Worm (Caenorhabditis elegans): Measurements from ENCODE around the gene ptp-1.
A peak's percentile ranks its signal among the peaks of the same experiment; 100 is the strongest.

Gene ptp-1

DNA sequence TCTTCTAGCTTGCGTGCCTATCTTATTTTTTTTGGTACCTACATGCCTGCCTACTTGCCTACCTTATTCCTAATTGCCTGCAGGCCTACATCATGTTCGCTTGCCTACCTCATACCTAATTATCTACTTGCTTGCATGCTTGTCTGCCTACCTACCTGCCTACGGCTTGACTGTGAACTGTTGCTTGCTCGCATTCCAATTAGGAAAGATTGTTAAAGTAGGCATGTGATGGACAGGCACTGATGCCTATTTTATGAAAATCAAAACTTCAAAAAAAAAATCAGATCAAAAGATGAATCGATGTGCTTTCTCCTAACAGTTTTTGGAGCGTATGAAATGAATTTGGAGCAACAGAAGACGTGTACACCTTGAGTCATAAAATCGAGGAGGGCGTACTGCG, 40.2 kb upstream of the ptp-1 start:
- TF ChIP-seq fkh-10 (GFP tag; optimal IDR thresholded peaks at IDR 0.05), result no peak
- no peak for TF ChIP-seq nhr-71 (tag; optimal IDR thresholded peaks at IDR 0.05)
- no peak for TF ChIP-seq sox-4 (tag; optimal IDR thresholded peaks at IDR 0.05)
- TF ChIP-seq efl-1 (optimal IDR thresholded peaks at IDR 0.05), result no peak
- peak in 1 of 2 experiments; percentile 69 for TF ChIP-seq efl-1 (GFP tag; optimal IDR thresholded peaks at IDR 0.05 in 1 of 2)
- TF ChIP-seq elt-2 (tag; optimal IDR thresholded peaks at IDR 0.05), result no peak

DNA sequence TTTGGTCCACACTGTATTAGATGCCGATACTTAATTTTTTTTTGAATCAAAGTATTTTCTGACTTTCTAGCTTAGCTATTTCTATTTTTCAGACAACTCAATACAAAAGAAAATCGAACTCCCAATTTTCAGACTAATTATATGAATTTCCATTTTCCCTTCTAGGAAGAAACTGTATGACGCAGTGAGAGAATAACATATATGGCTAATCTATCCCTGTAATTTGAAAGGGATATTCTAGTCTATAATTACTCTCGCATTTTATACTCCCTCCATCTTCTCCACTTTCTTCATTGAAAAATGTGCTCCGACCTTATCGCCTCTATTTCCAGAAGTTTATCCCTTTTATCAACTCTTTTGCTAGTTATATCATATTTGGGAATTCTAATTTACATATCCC, 37.2 kb upstream of the ptp-1 start, which contains the start of gene C54C6.4:
Gene C54C6.4 (plus strand): TSS at position 301 of the 400 bp plus-strand sequence.
- TF ChIP-seq lin-39 (tag; optimal IDR thresholded peaks at IDR 0.05) (no peak), efl-1 (optimal IDR thresholded peaks at IDR 0.05) (no peak), efl-1 (GFP tag; optimal IDR thresholded peaks at IDR 0.05 in 1 of 2) (peak in 1 of 2 experiments; percentile 16), dsc-1 (tag; optimal IDR thresholded peaks at IDR 0.05) (no peak)

DNA sequence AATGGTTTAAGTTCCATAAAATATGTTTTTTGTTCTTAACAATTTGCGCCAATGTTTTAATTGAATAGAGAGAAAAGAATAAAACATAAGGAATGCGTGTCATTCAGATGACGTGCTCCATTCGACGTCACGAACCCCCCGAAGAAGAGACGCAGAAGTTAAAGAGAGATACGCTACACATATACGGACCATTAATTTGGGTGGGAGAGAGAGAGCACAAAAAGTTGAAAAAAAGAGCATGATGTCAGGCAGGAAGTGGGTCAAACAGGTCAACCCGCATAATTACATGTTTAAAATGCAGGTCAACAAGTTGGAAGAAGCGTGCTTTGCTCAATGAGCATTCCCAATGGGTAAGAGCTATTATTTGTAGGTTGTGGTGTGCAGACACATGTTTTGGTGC, 30.3 kb upstream of the ptp-1 start:
- TF ChIP-seq ceh-63 (GFP tag; optimal IDR thresholded peaks at IDR 0.05), result peak; percentile 64
- peak; percentile 21 for TF ChIP-seq nhr-47 (tag; optimal IDR thresholded peaks at IDR 0.05)
- TF ChIP-seq elt-3 (tag; optimal IDR thresholded peaks at IDR 0.05), result no peak
- no peak for TF ChIP-seq snpc-4 (tag; optimal IDR thresholded peaks at IDR 0.05)
- no peak for TF ChIP-seq nhr-19 (GFP tag; conservative IDR thresholded peaks at IDR 0.05)
- no peak for TF ChIP-seq ztf-4 (tag; optimal IDR thresholded peaks at IDR 0.05)
- peak in 1 of 2 experiments; percentile 20 for TF ChIP-seq efl-1 (optimal IDR thresholded peaks at IDR 0.05)
- TF ChIP-seq efl-1 (GFP tag; optimal IDR thresholded peaks at IDR 0.05 in 1 of 2), result no peak
- TF ChIP-seq lin-14 (GFP tag; optimal IDR thresholded peaks at IDR 0.05), result peak; percentile 83
- peak; percentile 36 for TF ChIP-seq tbx-2 (tag; optimal IDR thresholded peaks at IDR 0.05)
- TF ChIP-seq lin-15B (tag; optimal IDR thresholded peaks at IDR 0.05), result no peak
- peak in 1 of 2 experiments; percentile 42 for TF ChIP-seq lsy-2 (tag; optimal IDR thresholded peaks at IDR 0.05)
- peak; percentile 61 for TF ChIP-seq unc-86 (tag; optimal IDR thresholded peaks at IDR 0.05)
- peak; percentile 22 for TF ChIP-seq ceh-8 (GFP tag; optimal IDR thresholded peaks at IDR 0.05)
- no peak for TF ChIP-seq zip-4 (GFP tag; optimal IDR thresholded peaks at IDR 0.05)
- TF ChIP-seq nhr-71 (tag; optimal IDR thresholded peaks at IDR 0.05), result peak; percentile 69
- peak; percentile 19 for TF ChIP-seq fkh-8 (tag; optimal IDR thresholded peaks at IDR 0.05)

DNA sequence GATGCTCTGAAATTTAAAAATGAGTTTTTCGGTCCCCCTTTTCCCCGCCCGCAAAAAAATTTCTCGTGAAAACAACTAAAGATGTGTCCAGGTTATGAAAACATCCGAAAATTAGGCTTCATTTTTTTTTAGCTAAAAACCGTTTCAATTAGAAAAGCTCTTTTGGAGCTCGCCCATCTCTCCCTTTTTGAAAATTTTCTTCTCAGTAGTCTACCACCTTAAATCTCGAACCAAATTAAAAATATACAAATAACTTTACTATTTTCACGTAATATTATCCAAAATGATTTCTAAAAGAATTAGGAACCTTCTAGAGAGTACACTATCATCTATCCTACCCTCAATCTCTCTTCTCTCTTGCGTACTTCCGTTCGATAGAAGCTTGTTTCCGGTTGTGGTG, 28.2 kb upstream of the ptp-1 start:
- TF ChIP-seq grh-1 (GFP tag; IDR thresholded peaks at IDR 0.05) (no peak), pax-3 (tag; optimal IDR thresholded peaks at IDR 0.05) (no peak), sptf-1 (tag; optimal IDR thresholded peaks at IDR 0.05) (peak; percentile 6)

DNA sequence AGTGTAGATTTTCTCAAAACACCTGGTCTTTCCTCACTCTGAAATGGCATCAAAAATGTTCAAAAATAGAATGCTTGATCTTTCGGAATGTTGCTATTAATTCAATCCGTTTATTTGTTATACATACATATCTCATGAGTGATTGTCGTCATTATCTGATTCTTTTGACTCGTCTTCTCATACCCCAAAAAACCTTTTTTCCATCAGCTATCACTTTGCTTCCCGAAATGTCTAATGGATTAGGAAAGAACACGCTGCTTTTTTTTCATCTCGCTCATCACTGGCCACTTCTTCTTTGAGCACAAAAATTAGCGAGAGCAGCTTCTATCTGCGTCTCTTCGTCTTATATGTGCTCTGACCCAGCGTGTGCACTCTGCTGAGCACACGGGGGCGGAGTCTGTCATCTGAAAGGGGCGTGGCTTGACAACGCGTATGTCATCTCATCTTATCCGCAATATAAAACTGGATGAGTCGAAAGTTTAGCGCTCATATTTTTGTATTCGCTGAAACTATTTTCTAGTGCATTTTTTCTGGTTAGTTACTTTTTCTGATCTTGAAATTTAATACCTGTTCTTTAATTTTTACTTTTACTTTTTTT, 25.7 kb upstream of the ptp-1 start:
- TF ChIP-seq zag-1 (tag; optimal IDR thresholded peaks at IDR 0.05) (no peak), ceh-88 (GFP tag; IDR thresholded peaks at IDR 0.05) (no peak), dsc-1 (tag; optimal IDR thresholded peaks at IDR 0.05) (peak; percentile 42), fkh-10 (GFP tag; optimal IDR thresholded peaks at IDR 0.05) (no peak), Y116A8C.19 (tag; optimal IDR thresholded peaks at IDR 0.05; ENCODE audit: borderline replicate concordance) (no peak), ceh-90 (tag; optimal IDR thresholded peaks at IDR 0.05) (no peak), lin-14 (GFP tag; optimal IDR thresholded peaks at IDR 0.05) (peak; percentile 5), hpl-2 (GFP tag; optimal IDR thresholded peaks at IDR 0.05) (no peak), pax-3 (tag; optimal IDR thresholded peaks at IDR 0.05) (peak; percentile 97), egl-13 (tag; optimal IDR thresholded peaks at IDR 0.05) (peak; percentile 32), swsn-7 (tag; optimal IDR thresholded peaks at IDR 0.05) (no peak), ztf-4 (tag; optimal IDR thresholded peaks at IDR 0.05) (no peak), nhr-47 (tag; optimal IDR thresholded peaks at IDR 0.05) (peak; percentile 12)

Data from whole organism, L1 larva.